Fruit fly (Drosophila melanogaster): Measurements from ENCODE around the gene pths.

Gene pths

DNA sequence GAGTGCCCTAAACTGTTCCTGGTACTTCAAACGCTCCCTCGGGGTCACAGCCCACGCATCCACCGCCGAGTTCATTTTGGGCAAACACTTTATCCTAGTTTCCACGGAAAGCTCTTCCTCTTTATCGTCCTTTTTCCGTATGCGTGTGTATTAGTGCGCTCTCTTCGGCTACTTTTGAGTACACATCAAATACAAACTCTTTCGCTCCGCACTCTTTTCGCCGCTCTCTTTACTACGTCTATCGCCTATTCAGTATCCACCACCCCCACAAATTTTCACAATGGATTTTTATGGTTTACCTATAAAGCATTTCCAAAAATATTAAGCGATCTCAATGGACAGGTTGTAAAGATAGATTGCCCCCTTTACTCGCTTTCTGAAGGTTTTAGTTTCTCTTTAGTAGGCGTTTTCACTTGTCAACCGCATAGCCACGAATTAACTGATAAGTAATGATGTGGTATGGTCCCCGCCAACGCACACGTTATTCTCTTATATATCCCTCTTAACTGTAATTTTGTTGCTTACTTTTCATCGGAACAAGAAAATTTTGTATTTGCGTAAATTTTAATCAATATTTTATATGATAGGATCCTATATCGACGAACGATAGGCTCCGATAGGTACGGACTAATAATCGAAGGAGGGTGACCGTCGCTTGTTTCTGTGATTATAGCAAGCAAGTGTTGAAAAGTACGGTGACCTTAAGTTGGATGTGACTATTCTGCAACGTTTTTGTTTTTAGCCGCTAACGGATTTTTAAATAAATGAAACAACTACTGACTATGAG, 1.1 kb upstream of the pths start, which contains the start of gene Dap160 (continued):
- TF ChIP-seq CG17359 (tag; optimal IDR thresholded peaks at IDR 0.05) (no peak), Rx (GFP tag; IDR thresholded peaks at IDR 0.05) (no peak), toy (GFP tag; IDR thresholded peaks at IDR 0.05) (no peak), CG8765 (GFP tag; IDR thresholded peaks at IDR 0.05) (no peak), ttk (GFP tag; IDR thresholded peaks at IDR 0.05) (no peak), CG31388 (GFP tag; optimal IDR thresholded peaks at IDR 0.05) (no peak), ERR (GFP tag; optimal IDR thresholded peaks at IDR 0.05) (no peak), C15 (GFP tag; IDR thresholded peaks at IDR 0.05) (no peak), CG4424 (GFP tag; optimal IDR thresholded peaks at IDR 0.05) (no peak), CG15479 (GFP tag; optimal IDR thresholded peaks at IDR 0.05) (no peak), ems (GFP tag; optimal IDR thresholded peaks at IDR 0.05) (no peak), hb (GFP tag; IDR thresholded peaks at IDR 0.05; ENCODE audit: partially characterized antibody) (peak; percentile 63; the same call in 1 of the 3 replicates), Mrtf (GFP tag; IDR thresholded peaks at IDR 0.05) (no peak), CG42726 (GFP tag; IDR thresholded peaks at IDR 0.05; ENCODE audit: partially characterized antibody) (peak; percentile 84), sug (tag; optimal IDR thresholded peaks at IDR 0.05) (peak; percentile 5), Sry-δ (GFP tag; optimal IDR thresholded peaks at IDR 0.05) (peak; percentile 50), Atf6 (GFP tag; IDR thresholded peaks at IDR 0.05) (no peak), ci (GFP tag; IDR thresholded peaks at IDR 0.05) (no peak), Poxn (GFP tag; IDR thresholded peaks at IDR 0.05) (no peak), CG10543 (GFP tag; optimal IDR thresholded peaks at IDR 0.05) (no peak), ham (GFP tag; IDR thresholded peaks at IDR 0.05) (no peak), sisA (GFP tag; IDR thresholded peaks at IDR 0.05) (no peak), mam (GFP tag; optimal IDR thresholded peaks at IDR 0.05) (peak; percentile 16), Chrac-16 (GFP tag; optimal IDR thresholded peaks at IDR 0.05) (no peak), repo (GFP tag; optimal IDR thresholded peaks at IDR 0.05) (no peak), ara (GFP tag; IDR thresholded peaks at IDR 0.05) (no peak), tll (GFP tag; optimal IDR thresholded peaks at IDR 0.05) (no peak), gsb (GFP tag; IDR thresholded peaks at IDR 0.05) (no peak), pita (GFP tag; optimal IDR thresholded peaks at IDR 0.05) (no peak), Med (GFP tag) (peak; percentile 79), CG30431 (GFP tag; optimal IDR thresholded peaks at IDR 0.05) (no peak), Vsx1 (GFP tag; optimal IDR thresholded peaks at IDR 0.05) (no peak), Sry-β (GFP tag; optimal IDR thresholded peaks at IDR 0.05) (no peak), CG12219 (GFP tag; optimal IDR thresholded peaks at IDR 0.05) (no peak), Lhr (GFP tag; optimal IDR thresholded peaks at IDR 0.05) (peak; percentile 29), CG8388 (GFP tag; optimal IDR thresholded peaks at IDR 0.05) (no peak), gcm2 (GFP tag; optimal IDR thresholded peaks at IDR 0.05) (no peak), CG30020 (tag; optimal IDR thresholded peaks at IDR 0.05) (peak; percentile 10), odd (GFP tag; optimal IDR thresholded peaks at IDR 0.05) (no peak), Ada2b (GFP tag; IDR thresholded peaks at IDR 0.05) (no peak), sna (GFP tag; IDR thresholded peaks at IDR 0.05; ENCODE audit: partially characterized antibody) (peak; percentile 33; the same call in 1 of the 2 replicates), CG3838 (GFP tag; optimal IDR thresholded peaks at IDR 0.05) (no peak), CG13287 (GFP tag; IDR thresholded peaks at IDR 0.05; ENCODE audit: partially characterized antibody) (peak; percentile 77), Dll (GFP tag; IDR thresholded peaks at IDR 0.05; ENCODE audit: partially characterized antibody) (peak; percentile 72), Sox100B (GFP tag; optimal IDR thresholded peaks at IDR 0.05) (no peak), Aef1 (GFP tag; IDR thresholded peaks at IDR 0.05) (no peak), CG3065 (GFP tag; optimal IDR thresholded peaks at IDR 0.05) (no peak), CG1832 (GFP tag; optimal IDR thresholded peaks at IDR 0.05) (no peak), D19A (tag; optimal IDR thresholded peaks at IDR 0.05) (no peak), TFAM (GFP tag; optimal IDR thresholded peaks at IDR 0.05) (no peak)
